Worm (Caenorhabditis elegans) whole organism, L4 larva: ENCODE results near the gene cpsf-3.

Experiments
- D1046.2 ChIP-seq: fragments of 200-800 bp; sonication (Bioruptor generic); IDR thresholded peaks from 2 replicates; pipeline ENCODE4 v1.3.6; 2022; ENCODE audit warnings: missing genetic modification characterization, missing compliant biosample characterization
- F26F4.8 ChIP-seq: fragments of 200-800 bp; sonication (Bioruptor generic); conservative IDR thresholded peaks from 2 replicates; pipeline ENCODE4 v1.3.6; 2022; ENCODE audit warnings: missing genetic modification characterization, missing compliant biosample characterization
- T26A8.4 ChIP-seq: fragments of 200-800 bp; sonication (Bioruptor generic); IDR thresholded peaks from 2 replicates; pipeline ENCODE4 v1.3.6; 2022; ENCODE audit warnings: missing genetic modification characterization, missing compliant biosample characterization
- Y105C5A.15 ChIP-seq: fragments of 200-800 bp; sonication (Bioruptor generic); IDR thresholded peaks from 2 replicates; pipeline ENCODE4 v1.3.6; 2022; ENCODE audit warnings: missing genetic modification characterization, missing compliant biosample characterization
- Y75B8A.6 ChIP-seq: fragments of 200-800 bp; sonication (Bioruptor generic); IDR thresholded peaks from 2 replicates; pipeline ENCODE4 v1.3.6; 2022; ENCODE audit warnings: missing genetic modification reagents, missing genetic modification characterization, missing compliant biosample characterization
- ZK546.5 ChIP-seq, 2 experiments: sonication (generic microtip); optimal IDR thresholded peaks; 2 replicates each; lab custom pipeline; 2017; ENCODE audit warnings: missing biosample characterization in 2 of 2, missing genetic modification characterization in 2 of 2
- aha-1 ChIP-seq: fragments of 150-350 bp; peaks from one replicate; lab custom pipeline; 2014; ENCODE audit warnings: missing biosample characterization, missing genetic modification characterization
- attf-4 ChIP-seq: sonication (generic microtip); optimal IDR thresholded peaks from 3 replicates; lab custom pipeline; 2017; ENCODE audit warnings: missing biosample characterization, missing genetic modification characterization
- ceh-20 ChIP-seq: fragments of 200-800 bp; sonication (Bioruptor generic); IDR thresholded peaks from 2 replicates; pipeline ENCODE4 v1.3.6; 2022; ENCODE audit warnings: missing genetic modification reagents, missing genetic modification characterization, missing compliant biosample characterization
- ceh-28 ChIP-seq: fragments of 150-350 bp; optimal IDR thresholded peaks from 2 replicates; lab custom pipeline; 2014; ENCODE audit warnings: missing biosample characterization, missing genetic modification reagents, missing genetic modification characterization
- ceh-62 ChIP-seq: sonication (generic microtip); optimal IDR thresholded peaks from 2 replicates; lab custom pipeline; 2017; ENCODE audit warnings: missing biosample characterization, missing genetic modification characterization
- ceh-82 ChIP-seq: sonication (generic microtip); optimal IDR thresholded peaks from 2 replicates; lab custom pipeline; 2017; ENCODE audit warnings: missing biosample characterization, missing genetic modification characterization
- ces-1 ChIP-seq: fragments of 150-350 bp; sonication (generic microtip); optimal IDR thresholded peaks from 4 replicates; lab custom pipeline; 2014; ENCODE audit warnings: missing biosample characterization, missing genetic modification reagents, missing genetic modification characterization
- cey-2 ChIP-seq: sonication (generic microtip); optimal IDR thresholded peaks from 3 replicates; lab custom pipeline; 2017; ENCODE audit warnings: missing genetic modification characterization, mild to moderate bottlenecking, missing compliant biosample characterization, antibody characterized with exemption, borderline replicate concordance; ENCODE audit not compliant: insufficient read depth
- daf-12 ChIP-seq: fragments of 150-350 bp; optimal IDR thresholded peaks from 2 replicates; lab custom pipeline; 2014; ENCODE audit warnings: missing biosample characterization, missing genetic modification reagents, missing genetic modification characterization
- daf-16 ChIP-seq, 3 experiments: sonication (generic microtip); optimal IDR thresholded peaks; 2 replicates each; lab custom pipeline; 2016 to 2017; ENCODE audit warnings: missing genetic modification characterization in 3 of 3, missing genetic modification reagents in 3 of 3, mild to moderate bottlenecking in 2 of 3, missing compliant biosample characterization in 2 of 3, missing biosample characterization in 1 of 3, moderate library complexity in 1 of 3
- daf-19 ChIP-seq: fragments of 200-800 bp; sonication (Bioruptor generic); conservative IDR thresholded peaks from 2 replicates; pipeline ENCODE4 v1.3.6; 2022; ENCODE audit warnings: missing genetic modification characterization, missing compliant biosample characterization
- daf-8 ChIP-seq: fragments of 200-800 bp; sonication (Bioruptor generic); IDR thresholded peaks from 2 replicates; pipeline ENCODE4 v1.3.6; 2022; ENCODE audit warnings: missing genetic modification characterization, missing compliant biosample characterization
- dmd-9 ChIP-seq: fragments of 200-800 bp; sonication (Bioruptor generic); IDR thresholded peaks from 2 replicates; pipeline ENCODE4 v1.3.6; 2022; ENCODE audit warnings: missing genetic modification reagents, missing genetic modification characterization, missing compliant biosample characterization
- duxl-1 ChIP-seq: sonication (generic microtip); optimal IDR thresholded peaks from 2 replicates; lab custom pipeline; 2016; ENCODE audit warnings: mild to moderate bottlenecking, missing genetic modification characterization, moderate library complexity, missing compliant biosample characterization; ENCODE audit not compliant: poor library complexity
- gei-8 ChIP-seq: fragments of 200-800 bp; sonication (Bioruptor generic); optimal IDR thresholded peaks from 2 replicates; lab custom pipeline; 2018; ENCODE audit warnings: mild to moderate bottlenecking, missing genetic modification characterization, missing compliant biosample characterization
- hlh-30 ChIP-seq: sonication (generic microtip); optimal IDR thresholded peaks from 2 replicates; lab custom pipeline; 2017; ENCODE audit warnings: antibody characterized with exemption, mild to moderate bottlenecking, missing genetic modification characterization, missing compliant biosample characterization; ENCODE audit not compliant: insufficient read depth
- lin-38 ChIP-seq: fragments of 200-800 bp; sonication (Bioruptor generic); IDR thresholded peaks from 2 replicates; pipeline ENCODE4 v1.3.6; 2022; ENCODE audit warnings: missing genetic modification reagents, missing genetic modification characterization, missing compliant biosample characterization
- lin-39 ChIP-seq: fragments of 150-350 bp; optimal IDR thresholded peaks from 2 replicates; lab custom pipeline; 2014; ENCODE audit warnings: missing biosample characterization, missing genetic modification reagents, missing genetic modification characterization
- lir-3 ChIP-seq: sonication (generic microtip); optimal IDR thresholded peaks from 2 replicates; lab custom pipeline; 2016; ENCODE audit warnings: mild to moderate bottlenecking, missing genetic modification characterization, missing compliant biosample characterization
- mdt-29 ChIP-seq: fragments of 200-800 bp; sonication (Bioruptor generic); IDR thresholded peaks from 2 replicates; pipeline ENCODE4 v1.3.6; 2022; ENCODE audit warnings: missing genetic modification reagents, missing genetic modification characterization, missing compliant biosample characterization
- mep-1 ChIP-seq: fragments of 150-350 bp; sonication (generic microtip); optimal IDR thresholded peaks from 3 replicates; lab custom pipeline; 2014; ENCODE audit warnings: missing biosample characterization, missing genetic modification characterization
- mxl-2 ChIP-seq: fragments of 200-800 bp; sonication (Bioruptor generic); conservative IDR thresholded peaks from 2 replicates; pipeline ENCODE4 v1.3.6; 2022; ENCODE audit warnings: missing genetic modification reagents, missing genetic modification characterization, missing compliant biosample characterization
- nhr-11 ChIP-seq: fragments of 150-350 bp; optimal IDR thresholded peaks from 2 replicates; lab custom pipeline; 2014; ENCODE audit warnings: missing biosample characterization, missing genetic modification characterization
- nhr-76 ChIP-seq: fragments of 150-350 bp; optimal IDR thresholded peaks from 2 replicates; lab custom pipeline; 2014; ENCODE audit warnings: missing biosample characterization, missing genetic modification characterization
- pha-4 ChIP-seq, 2 experiments: fragments of 150-350 bp in 1 of 2; fragments of 200-800 bp in 1 of 2; sonication (Bioruptor generic) in 1 of 2; IDR thresholded peaks in 1 of 2; optimal IDR thresholded peaks in 1 of 2; 2 replicates each; pipeline versions ENCODE4 v1.3.6 to Lab custom; 2014 to 2022; ENCODE audit warnings: missing genetic modification characterization in 2 of 2, missing genetic modification reagents in 2 of 2, missing biosample characterization in 1 of 2, missing compliant biosample characterization in 1 of 2
- set-16 ChIP-seq: fragments of 200-800 bp; sonication (Bioruptor generic); IDR thresholded peaks from 2 replicates; pipeline ENCODE4 v1.3.6; 2022; ENCODE audit warnings: missing genetic modification reagents, missing genetic modification characterization, missing compliant biosample characterization
- skn-1 ChIP-seq: fragments of 150-350 bp; optimal IDR thresholded peaks from 2 replicates; lab custom pipeline; 2014; ENCODE audit warnings: missing biosample characterization, missing genetic modification characterization
- snpc-4 ChIP-seq: fragments of 150-350 bp; optimal IDR thresholded peaks from 2 replicates; lab custom pipeline; 2014; ENCODE audit warnings: missing biosample characterization, missing genetic modification characterization
- spr-1 ChIP-seq: sonication (generic microtip); optimal IDR thresholded peaks from 2 replicates; lab custom pipeline; 2016; ENCODE audit warnings: mild to moderate bottlenecking, missing genetic modification characterization, missing compliant biosample characterization
- spr-3 ChIP-seq: fragments of 200-800 bp; sonication (Bioruptor generic); optimal IDR thresholded peaks from 2 replicates; lab custom pipeline; 2018; ENCODE audit warnings: mild to moderate bottlenecking, missing genetic modification characterization, missing compliant biosample characterization
- tra-1 ChIP-seq: fragments of 200-800 bp; sonication (Bioruptor generic); IDR thresholded peaks from 2 replicates; pipeline ENCODE4 v1.3.6; 2022; ENCODE audit warnings: missing genetic modification reagents, missing genetic modification characterization, missing compliant biosample characterization
- unc-62 ChIP-seq, 3 experiments: fragments of 150-350 bp in 1 of 3; sonication (generic microtip); optimal IDR thresholded peaks in 2 of 3; peaks in 1 of 3; 1 replicate in 1 of 3; 2 replicates in 2 of 3; lab custom pipeline; 2014 to 2017; ENCODE audit warnings: missing biosample characterization in 3 of 3, missing genetic modification characterization in 3 of 3, missing genetic modification reagents in 3 of 3, missing genotype in 1 of 3
- zip-11 ChIP-seq: fragments of 200-800 bp; sonication (Bioruptor generic); IDR thresholded peaks from 2 replicates; pipeline ENCODE4 v1.3.6; 2022; ENCODE audit warnings: missing genetic modification characterization, missing compliant biosample characterization
- zip-2 ChIP-seq: fragments of 150-350 bp; optimal IDR thresholded peaks from 2 replicates; lab custom pipeline; 2014; ENCODE audit warnings: missing biosample characterization, missing genetic modification characterization

The cpsf-3 gene

ce11 chrIV:13244024-13244423 is 38.7 kb downstream of the cpsf-3 start, which contains the start of gene cox-11:
Gene cox-11 (plus strand): TSS chrIV:13244324.
- TF ChIP-seq daf-8 (no peak), mxl-2 (GFP tag; lab: Robert Waterston, UW) (no peak), mdt-29 (GFP tag; lab: Robert Waterston, UW) (no peak), lin-38 (GFP tag; lab: Robert Waterston, UW) (no peak), T26A8.4 (no peak), ceh-20 (GFP tag; lab: Robert Waterston, UW) (no peak), pha-4 (GFP tag; IDR thresholded peaks at IDR 0.05; lab: Robert Waterston, UW) (no peak), pha-4 (tag; optimal IDR thresholded peaks at IDR 0.05; lab: Kevin White, UChicago) (no peak), set-16 (GFP tag; lab: Robert Waterston, UW) (no peak), lir-3 (tag; lab: Kevin White, UChicago) (no peak), ceh-62 (tag; lab: Kevin White, UChicago) (no peak), ceh-82 (no peak), skn-1 (tag; lab: Kevin White, UChicago) (no peak), ceh-28 (tag; lab: Kevin White, UChicago) (no peak), nhr-76 (tag; lab: Kevin White, UChicago) (no peak), D1046.2 (GFP tag; lab: Robert Waterston, UW) (no peak), ZK546.5 (tag; optimal IDR thresholded peaks at IDR 0.05; lab: Kevin White, UChicago) (no peak), Y75B8A.6 (GFP tag; lab: Robert Waterston, UW) (no peak)

DNA sequence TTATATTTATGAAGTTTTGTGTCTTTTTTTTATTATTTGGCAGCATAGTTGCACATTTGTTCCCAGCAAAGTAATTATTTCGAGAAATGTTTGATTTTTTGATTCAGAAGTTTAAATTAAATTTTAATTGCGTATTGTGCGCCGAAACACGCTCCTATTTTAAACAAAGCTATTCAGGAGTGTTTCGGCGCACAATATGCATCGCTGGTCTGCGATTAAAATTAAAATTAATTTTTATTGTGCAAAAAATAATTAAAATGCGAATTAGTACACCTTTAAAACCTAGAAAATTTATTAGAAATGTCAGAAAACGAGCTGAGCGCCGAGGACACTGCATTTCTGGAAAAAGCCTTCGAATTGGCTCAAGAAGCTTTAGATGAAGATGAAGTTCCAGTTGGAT is 39.3 kb downstream of the cpsf-3 start, which contains the start of gene JC8.4:
JC8.4 (plus strand) TSS at position 301 of the 400 bp plus-strand sequence.
- TF ChIP-seq daf-16 (GFP tag; optimal IDR thresholded peaks at IDR 0.05; lab: Kevin White, UChicago) (no peak), daf-16 (tag; optimal IDR thresholded peaks at IDR 0.05; lab: Kevin White, UChicago) (no peak), ZK546.5 (tag; optimal IDR thresholded peaks at IDR 0.05; lab: Kevin White, UChicago) (no peak), duxl-1 (tag; lab: Kevin White, UChicago) (no peak), lin-38 (GFP tag; lab: Robert Waterston, UW) (peak; percentile 50)

DNA sequence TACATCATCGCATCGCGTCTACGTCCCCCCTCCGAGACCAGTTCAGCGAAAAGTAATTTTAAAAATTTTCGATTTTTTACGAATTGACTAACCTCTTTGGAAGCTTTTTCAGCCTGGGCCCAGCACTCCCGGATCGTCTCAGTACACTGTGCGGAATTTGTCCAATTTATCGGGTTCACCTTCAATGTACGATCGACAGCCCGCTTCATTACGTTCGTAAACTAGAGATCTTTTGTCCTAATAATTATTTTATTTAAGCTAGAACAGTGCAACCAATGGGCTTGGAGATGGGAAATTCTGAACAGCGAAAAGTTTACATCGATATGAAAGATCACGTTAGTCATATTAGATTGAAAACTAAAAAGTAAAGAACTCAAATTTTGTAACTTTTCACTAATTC is 41.3 kb downstream of the cpsf-3 start:
- TF ChIP-seq lin-38 (GFP tag; lab: Robert Waterston, UW) (0 out of 2 replicates have a peak, but pooled peaks have one; percentile 5), unc-62 (GFP tag; optimal IDR thresholded peaks at IDR 0.05 in 1 of 2; lab: Kevin White, UChicago) (peak in 1 of 2 experiments; percentile 63), unc-62 (tag; optimal IDR thresholded peaks at IDR 0.05; lab: Kevin White, UChicago) (no peak), aha-1 (tag; lab: Kevin White, UChicago) (peak; percentile 72), zip-11 (GFP tag; lab: Robert Waterston, UW) (no peak)

ce11 chrIV:13240842-13241143 is 41.9 kb downstream of the cpsf-3 start, which contains the start of gene lin-54:
Gene lin-54 (plus strand): TSS chrIV:13241044.
- TF ChIP-seq snpc-4 (tag; lab: Kevin White, UChicago) (no peak), lin-39 (tag; lab: Kevin White, UChicago) (no peak), F26F4.8 (GFP tag; lab: Robert Waterston, UW) (no peak), spr-1 (tag; lab: Kevin White, UChicago) (no peak), hlh-30 (no peak)

DNA sequence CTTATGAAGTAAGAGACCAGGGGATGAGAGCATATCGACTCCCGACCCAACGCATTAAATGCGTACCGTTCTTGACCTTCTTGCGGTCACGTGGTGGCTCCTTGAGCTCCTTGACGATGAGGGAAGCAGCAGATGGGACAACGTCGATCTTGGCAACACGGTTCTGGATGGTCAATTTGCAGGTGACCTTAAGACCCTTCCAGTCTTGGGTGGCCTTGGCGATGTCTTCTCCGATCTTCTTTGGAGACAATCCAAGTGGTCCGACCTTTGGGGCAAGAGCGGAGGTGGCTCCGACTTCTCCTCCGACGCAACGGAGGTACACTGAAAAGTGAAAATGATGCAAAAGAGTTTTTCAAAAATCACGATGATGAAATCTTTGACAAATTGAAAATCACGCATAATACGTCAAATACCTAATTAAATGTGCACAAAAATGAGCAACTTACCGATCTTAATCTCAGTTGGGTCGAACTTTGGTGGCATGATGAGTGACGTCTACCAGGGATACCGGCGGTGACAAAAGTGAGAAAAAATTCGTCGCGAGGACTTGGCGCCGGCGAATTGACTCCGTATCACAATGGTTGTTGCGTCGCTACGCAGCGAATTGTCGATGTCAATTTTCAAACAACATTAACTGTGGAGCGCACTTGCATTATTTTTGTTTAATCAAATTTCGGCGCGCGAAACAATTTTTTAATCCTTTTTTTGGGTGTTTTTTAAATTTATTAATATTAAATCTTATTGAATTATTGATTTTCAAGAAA is 42.4 kb downstream of the cpsf-3 start, which contains the start of gene rpl-12:
rpl-12 (minus strand) TSS at position 574 of the 764 bp plus-strand sequence.
- TF ChIP-seq zip-2 (peak; percentile 88), daf-12 (tag; lab: Kevin White, UChicago) (no peak), gei-8 (GFP tag; lab: Kevin White, UChicago) (peak; percentile 23), Y105C5A.15 (GFP tag; lab: Robert Waterston, UW) (no peak), tra-1 (peak; percentile 98), lin-39 (tag; lab: Kevin White, UChicago) (peak; percentile 33), dmd-9 (GFP tag; lab: Robert Waterston, UW) (peak; percentile 94), attf-4 (tag; lab: Kevin White, UChicago) (no peak), snpc-4 (tag; lab: Kevin White, UChicago) (peak; percentile 23), ceh-62 (tag; lab: Kevin White, UChicago) (no peak), daf-19 (GFP tag; lab: Robert Waterston, UW) (peak; percentile 93), zip-11 (GFP tag; lab: Robert Waterston, UW) (no peak), mep-1 (tag; lab: Kevin White, UChicago) (peak; percentile 99), daf-8 (no peak), nhr-11 (tag; lab: Kevin White, UChicago) (peak; percentile 99), spr-3 (peak; percentile 97), ces-1 (GFP tag; lab: Kevin White, UChicago) (peak; percentile 97), cey-2 (tag; lab: Kevin White, UChicago) (peak; percentile 53)
